Worm (Caenorhabditis elegans): ENCODE measurements around the gene clec-58.
A peak's percentile ranks its signal among the peaks of the same experiment; 100 is the strongest.

Gene clec-58

DNA sequence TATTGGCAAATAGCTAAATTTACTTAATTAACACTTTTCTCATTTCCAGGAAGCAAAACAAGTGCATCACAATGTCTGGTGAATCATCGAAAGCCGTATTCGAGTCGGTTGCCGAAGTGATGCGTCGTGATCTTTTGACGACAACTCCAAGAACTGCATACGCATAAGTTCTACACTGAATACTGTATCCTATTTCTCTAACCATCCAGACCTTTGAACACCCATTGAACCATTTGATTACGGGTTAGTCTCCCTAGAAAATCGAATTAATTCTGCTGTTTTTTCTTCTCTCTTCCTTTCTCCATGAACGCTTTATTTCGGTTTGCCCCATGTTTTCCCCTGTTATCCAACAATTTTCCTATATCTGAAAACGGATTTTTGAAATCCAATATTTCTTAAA is 26.2 kb downstream of the clec-58 start, which contains the start of gene lin-56:
Gene lin-56, plus strand, starts transcription at position 301 of the 400 bp plus-strand sequence.
- TF ChIP-seq aha-1 (tag): peak; percentile 54
- no peak for TF ChIP-seq zip-11 (GFP tag; IDR thresholded peaks at IDR 0.05)
- TF ChIP-seq dmd-8 (GFP tag; IDR thresholded peaks at IDR 0.05): no peak
- TF ChIP-seq sdz-12 (GFP tag; optimal IDR thresholded peaks at IDR 0.05): no peak
- no peak for TF ChIP-seq unc-39 (tag; optimal IDR thresholded peaks at IDR 0.05)

DNA sequence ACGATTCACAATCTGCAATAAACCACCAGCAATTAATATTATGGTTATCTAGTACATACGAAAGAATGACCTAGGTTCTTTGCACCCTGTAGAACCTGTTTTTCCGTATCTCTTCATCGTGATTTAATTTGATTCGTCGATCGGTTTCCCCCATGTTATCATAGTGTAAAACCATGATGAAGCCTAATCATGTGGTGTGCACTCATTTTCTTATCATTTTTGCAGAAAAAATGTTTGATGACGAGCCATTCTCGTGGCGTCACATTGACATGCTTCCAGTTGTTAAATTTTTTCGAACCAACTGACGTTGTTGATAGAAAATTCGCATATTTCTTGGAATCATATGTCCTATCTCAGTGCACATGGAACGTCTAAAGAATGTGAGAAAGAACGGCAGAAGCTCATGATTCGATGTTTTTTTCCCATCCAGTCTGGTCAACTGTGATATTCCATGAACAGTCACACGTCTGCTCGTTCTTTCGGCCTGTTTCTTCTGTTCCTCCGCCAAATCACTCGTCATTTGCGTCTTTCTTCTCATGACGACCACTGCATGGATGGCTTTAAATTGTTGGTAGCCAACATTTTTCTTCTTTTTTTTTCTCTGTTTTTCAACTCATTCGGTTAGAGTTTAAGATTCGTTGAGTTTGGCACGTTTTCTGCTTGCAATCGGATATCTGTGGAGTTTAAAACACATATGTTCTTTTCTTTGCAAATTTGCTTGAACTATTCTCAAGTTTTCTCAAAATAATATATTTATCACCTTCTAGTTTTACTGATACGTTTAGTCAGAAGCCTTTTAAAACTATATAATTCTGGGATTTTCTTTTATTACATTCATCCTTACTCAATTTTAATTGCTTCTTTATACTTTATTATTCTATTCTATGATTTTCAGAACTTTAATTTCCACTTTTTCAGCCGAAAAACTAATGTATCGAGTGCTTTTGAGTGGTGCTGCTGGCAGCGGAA is 28.3 kb downstream of the clec-58 start, which contains the start of gene ZK673.2:
Gene ZK673.2, plus strand, starts transcription at position 919 of the 969 bp plus-strand sequence.
- TF ChIP-seq D1046.2 (GFP tag; IDR thresholded peaks at IDR 0.05) (no peak), mdt-29 (GFP tag; IDR thresholded peaks at IDR 0.05) (peak; percentile 26; the same call in 1 of the 2 replicates), zip-2 (tag; optimal IDR thresholded peaks at IDR 0.05) (no peak), pha-4 (GFP tag; IDR thresholded peaks at IDR 0.05) (peak; percentile 6; the same call in 1 of the 2 replicates), pha-4 (tag; optimal IDR thresholded peaks at IDR 0.05) (no peak), fos-1 (tag; optimal IDR thresholded peaks at IDR 0.05) (no peak), attf-4 (tag; optimal IDR thresholded peaks at IDR 0.05) (no peak), F26F4.8 (GFP tag; conservative IDR thresholded peaks at IDR 0.05) (no peak), nhr-42 (GFP tag; IDR thresholded peaks at IDR 0.05) (no peak), F49E8.2 (tag; optimal IDR thresholded peaks at IDR 0.05; ENCODE audit: borderline replicate concordance) (no peak), hif-1 (tag; optimal IDR thresholded peaks at IDR 0.05) (peak in 1 of 2 experiments; percentile 72), tra-1 (GFP tag; IDR thresholded peaks at IDR 0.05) (peak; percentile 67), daf-16 (GFP tag; optimal IDR thresholded peaks at IDR 0.05) (peak in 1 of 2 experiments; percentile 28), daf-16 (tag; optimal IDR thresholded peaks at IDR 0.05) (peak; percentile 61), lin-13 (GFP tag; optimal IDR thresholded peaks at IDR 0.05) (no peak), daf-12 (tag; optimal IDR thresholded peaks at IDR 0.05) (no peak), mep-1 (tag; optimal IDR thresholded peaks at IDR 0.05) (peak; percentile 11), snpc-1.2 (GFP tag; IDR thresholded peaks at IDR 0.05) (no peak), ZK546.5 (tag; optimal IDR thresholded peaks at IDR 0.05) (no peak), mdl-1 (tag; optimal IDR thresholded peaks at IDR 0.05) (peak; percentile 48 to 92), R02D3.7 (tag; optimal IDR thresholded peaks at IDR 0.05) (no peak), skn-1 (tag; optimal IDR thresholded peaks at IDR 0.05) (no peak), egl-43 (GFP tag; IDR thresholded peaks at IDR 0.05) (peak; percentile 32; the same call in 1 of the 2 replicates), lim-7 (GFP tag; IDR thresholded peaks at IDR 0.05) (no peak), nhr-102 (tag; optimal IDR thresholded peaks at IDR 0.05) (no peak), nhr-77 (tag; optimal IDR thresholded peaks at IDR 0.05) (peak; percentile 26), zfp-2 (tag; optimal IDR thresholded peaks at IDR 0.05) (no peak), daf-19 (GFP tag; conservative IDR thresholded peaks at IDR 0.05) (no peak), lin-29 (GFP tag; IDR thresholded peaks at IDR 0.05) (no peak), egl-27 (tag; optimal IDR thresholded peaks at IDR 0.05) (no peak), lin-39 (tag; optimal IDR thresholded peaks at IDR 0.05) (no peak), spr-3 (GFP tag; optimal IDR thresholded peaks at IDR 0.05) (no peak), Y105C5A.15 (GFP tag; IDR thresholded peaks at IDR 0.05) (no peak), nhr-41 (GFP tag; IDR thresholded peaks at IDR 0.05) (peak; percentile 25; the same call in 1 of the 2 replicates), lin-1 (GFP tag; IDR thresholded peaks at IDR 0.05) (peak; percentile 43; the same call in 1 of the 2 replicates), madf-9 (GFP tag; conservative IDR thresholded peaks at IDR 0.05) (no peak), dve-1 (tag; optimal IDR thresholded peaks at IDR 0.05; ENCODE audit: insufficient read depth) (peak; percentile 42), Y5F2A.4 (GFP tag; optimal IDR thresholded peaks at IDR 0.05) (no peak), hlh-11 (tag; optimal IDR thresholded peaks at IDR 0.05) (peak; percentile 89), hlh-30 (tag; optimal IDR thresholded peaks at IDR 0.05; ENCODE audit: insufficient read depth) (peak; percentile 83), tag-97 (GFP tag; IDR thresholded peaks at IDR 0.05) (no peak), lir-3 (tag; optimal IDR thresholded peaks at IDR 0.05) (no peak), sdz-12 (GFP tag; optimal IDR thresholded peaks at IDR 0.05) (no peak), hmg-1.1 (GFP tag; IDR thresholded peaks at IDR 0.05) (no peak)
